Fruit fly (Drosophila melanogaster) whole organism, embryonic: ENCODE results near the gene CG13917.

Experiments
- BtbVII ChIP-seq: fragments of 200-800 bp; sonication (Bioruptor generic); optimal IDR thresholded peaks from 3 replicates; lab custom pipeline; 2017; ENCODE audit warnings: missing biosample characterization, mild to moderate bottlenecking, missing genetic modification characterization
- CG10462 ChIP-seq: fragments of 200-800 bp; sonication (Bioruptor generic); optimal IDR thresholded peaks from 2 replicates; lab custom pipeline; 2016; ENCODE audit warnings: missing biosample characterization, missing genetic modification characterization
- CG11247 ChIP-seq: fragments of 200-800 bp; sonication (Bioruptor generic); IDR thresholded peaks from 2 replicates; pipeline ENCODE4 v1.3.6; 2022; ENCODE audit warnings: missing biosample characterization, missing genetic modification characterization
- CG11723 ChIP-seq: fragments of 200-800 bp; sonication (Bioruptor generic); optimal IDR thresholded peaks from 2 replicates; lab custom pipeline; 2017; ENCODE audit warnings: missing biosample characterization, mild to moderate bottlenecking, missing genetic modification characterization
- CG12104 ChIP-seq: fragments of 200-800 bp; sonication (Bioruptor generic); optimal IDR thresholded peaks from 3 replicates; lab custom pipeline; 2016; ENCODE audit warnings: missing biosample characterization, missing genetic modification characterization
- CG12219 ChIP-seq: fragments of 200-800 bp; sonication (Bioruptor generic); optimal IDR thresholded peaks from 3 replicates; lab custom pipeline; 2018; ENCODE audit warnings: missing biosample characterization, mild to moderate bottlenecking, missing genetic modification characterization
- CG12299 ChIP-seq: fragments of 200-800 bp; sonication (Bioruptor generic); optimal IDR thresholded peaks from 2 replicates; lab custom pipeline; 2018; ENCODE audit warnings: missing biosample characterization, mild to moderate bottlenecking, missing genetic modification characterization
- CG12391 ChIP-seq: fragments of 200-800 bp; sonication (Bioruptor generic); optimal IDR thresholded peaks from 3 replicates; lab custom pipeline; 2018; ENCODE audit warnings: missing biosample characterization, mild to moderate bottlenecking, missing genetic modification characterization, moderate library complexity
- CG14667 ChIP-seq: fragments of 200-800 bp; sonication (Bioruptor generic); IDR thresholded peaks from 2 replicates; pipeline ENCODE4 v1.3.6; 2022; ENCODE audit warnings: missing biosample characterization, missing genetic modification characterization
- CG14860 ChIP-seq: fragments of 200-800 bp; sonication (Bioruptor generic); IDR thresholded peaks from 3 replicates; pipeline ENCODE4 v1.3.6; 2022; ENCODE audit warnings: missing biosample characterization, missing genetic modification characterization; ENCODE audit not compliant: partially characterized antibody
- CG14965 ChIP-seq: fragments of 200-800 bp; sonication (Bioruptor generic); optimal IDR thresholded peaks from 2 replicates; lab custom pipeline; 2016; ENCODE audit warnings: missing biosample characterization, missing genetic modification characterization, borderline replicate concordance
- CG17385 ChIP-seq: fragments of 200-800 bp; sonication (Bioruptor generic); optimal IDR thresholded peaks from 3 replicates; lab custom pipeline; 2018; ENCODE audit warnings: missing biosample characterization, mild to moderate bottlenecking, missing genetic modification characterization
- CG31224 ChIP-seq: fragments of 200-800 bp; sonication (Bioruptor generic); IDR thresholded peaks from 2 replicates; pipeline ENCODE4 v1.3.6; 2022; ENCODE audit warnings: missing biosample characterization, missing genetic modification characterization
- CG31388 ChIP-seq: fragments of 200-800 bp; sonication (Bioruptor generic); optimal IDR thresholded peaks from 2 replicates; lab custom pipeline; 2016; ENCODE audit warnings: missing biosample characterization, missing genetic modification characterization
- CG32772 ChIP-seq: fragments of 200-800 bp; sonication (Bioruptor generic); IDR thresholded peaks from 2 replicates; pipeline ENCODE4 v1.3.6; 2022; ENCODE audit warnings: missing biosample characterization, missing genetic modification characterization
- CG34224 ChIP-seq: fragments of 200-800 bp; sonication (Bioruptor generic); IDR thresholded peaks from 3 replicates; pipeline ENCODE4 v1.3.6; 2022; ENCODE audit warnings: missing biosample characterization, missing genetic modification characterization; ENCODE audit not compliant: partially characterized antibody
- CG6175 ChIP-seq: fragments of 200-800 bp; sonication (Bioruptor generic); IDR thresholded peaks from 3 replicates; pipeline ENCODE4 v1.3.6; 2022; ENCODE audit warnings: missing biosample characterization, missing genetic modification characterization
- CG7271 ChIP-seq: fragments of 200-800 bp; sonication (Bioruptor generic); optimal IDR thresholded peaks from 2 replicates; lab custom pipeline; 2018; ENCODE audit warnings: missing biosample characterization, mild to moderate bottlenecking, missing genetic modification characterization, moderate library complexity
- CG8089 ChIP-seq: fragments of 200-800 bp; sonication (Bioruptor generic); optimal IDR thresholded peaks from 3 replicates; lab custom pipeline; 2016; ENCODE audit warnings: missing biosample characterization, missing genetic modification characterization
- CG8281 ChIP-seq: fragments of 200-800 bp; sonication (Bioruptor generic); optimal IDR thresholded peaks from 2 replicates; lab custom pipeline; 2018; ENCODE audit warnings: missing biosample characterization, mild to moderate bottlenecking, missing genetic modification characterization, moderate library complexity
- D19A ChIP-seq: fragments of 200-800 bp; optimal IDR thresholded peaks from 3 replicates; lab custom pipeline; 2019; ENCODE audit warnings: missing biosample characterization, mild to moderate bottlenecking, missing genetic modification characterization, moderate library complexity
- Dll ChIP-seq: fragments of 200-800 bp; sonication (Bioruptor generic); IDR thresholded peaks from 4 replicates; pipeline ENCODE4 v1.3.6; 2022; ENCODE audit warnings: missing biosample characterization, missing genetic modification characterization; ENCODE audit not compliant: partially characterized antibody
- Doc2 ChIP-seq: fragments of 200-800 bp; sonication (Bioruptor generic); IDR thresholded peaks from 2 replicates; pipeline ENCODE4 v1.3.6; 2022; ENCODE audit warnings: missing biosample characterization, missing genetic modification characterization
- Doc3 ChIP-seq: fragments of 200-800 bp; sonication (Bioruptor generic); IDR thresholded peaks from 3 replicates; pipeline ENCODE4 v1.3.6; 2022; ENCODE audit warnings: missing biosample characterization, missing genetic modification characterization; ENCODE audit not compliant: partially characterized antibody
- Fer3 ChIP-seq: fragments of 200-800 bp; sonication (Bioruptor generic); optimal IDR thresholded peaks from 2 replicates; lab custom pipeline; 2018; ENCODE audit warnings: missing biosample characterization, mild to moderate bottlenecking, missing genetic modification characterization, moderate library complexity
- H15 ChIP-seq: fragments of 200-800 bp; sonication (Bioruptor generic); IDR thresholded peaks from 3 replicates; pipeline ENCODE4 v1.3.6; 2022; ENCODE audit warnings: missing biosample characterization, missing genetic modification characterization
- Hr3 ChIP-seq: fragments of 200-800 bp; sonication (Bioruptor generic); optimal IDR thresholded peaks from 3 replicates; lab custom pipeline; 2016; ENCODE audit warnings: missing biosample characterization, missing genetic modification characterization
- Jarid2 ChIP-seq: fragments of 200-800 bp; sonication (Bioruptor generic); optimal IDR thresholded peaks from 3 replicates; lab custom pipeline; 2017; ENCODE audit warnings: mild to moderate bottlenecking, missing biosample characterization, missing genetic modification reagents, missing genetic modification characterization
- Max ChIP-seq: fragments of 200-800 bp; sonication (Bioruptor generic); optimal IDR thresholded peaks from 2 replicates; lab custom pipeline; 2016; ENCODE audit warnings: missing biosample characterization, mild to moderate bottlenecking, missing genetic modification characterization
- Rfx ChIP-seq: fragments of 200-800 bp; sonication (Bioruptor generic); IDR thresholded peaks from 2 replicates; pipeline ENCODE4 v1.3.6; 2022; ENCODE audit warnings: missing biosample characterization, missing genetic modification characterization
- Sry-δ ChIP-seq: fragments of 200-800 bp; sonication (Bioruptor generic); optimal IDR thresholded peaks from 2 replicates; lab custom pipeline; 2016; ENCODE audit warnings: missing biosample characterization, missing genetic modification characterization
- Ssrp ChIP-seq: fragments of 200-800 bp; sonication (Bioruptor generic); optimal IDR thresholded peaks from 2 replicates; lab custom pipeline; 2018; ENCODE audit warnings: missing biosample characterization, mild to moderate bottlenecking, missing genetic modification characterization, moderate library complexity
- Tbp ChIP-seq: fragments of >200 bp; optimal IDR thresholded peaks from 2 replicates; lab custom pipeline; 2018; ENCODE audit warnings: missing biosample characterization, missing genetic modification characterization
- YL-1 ChIP-seq: fragments of 200-800 bp; sonication (Bioruptor generic); optimal IDR thresholded peaks from 3 replicates; lab custom pipeline; 2017; ENCODE audit warnings: missing biosample characterization, mild to moderate bottlenecking, missing genetic modification characterization
- br ChIP-seq: fragments of >200 bp; optimal IDR thresholded peaks from 2 replicates; lab custom pipeline; 2017
- btn ChIP-seq: fragments of 200-800 bp; sonication (Bioruptor generic); optimal IDR thresholded peaks from 2 replicates; lab custom pipeline; 2016; ENCODE audit warnings: missing biosample characterization, missing genetic modification characterization
- chinmo ChIP-seq: fragments of 200-800 bp; sonication (Bioruptor generic); IDR thresholded peaks from 4 replicates; pipeline ENCODE4 v1.3.6; 2022; ENCODE audit warnings: missing biosample characterization, missing genetic modification characterization; ENCODE audit not compliant: partially characterized antibody
- danr ChIP-seq: fragments of 200-800 bp; sonication (Bioruptor generic); IDR thresholded peaks from 2 replicates; pipeline ENCODE4 v1.3.6; 2022; ENCODE audit warnings: missing biosample characterization, missing genetic modification characterization
- fru ChIP-seq: fragments of >200 bp; optimal IDR thresholded peaks from 2 replicates; lab custom pipeline; 2017
- grau ChIP-seq: fragments of 200-800 bp; optimal IDR thresholded peaks from 3 replicates; lab custom pipeline; 2019; ENCODE audit warnings: missing biosample characterization, mild to moderate bottlenecking, missing genetic modification characterization, moderate library complexity
- her ChIP-seq: fragments of 200-800 bp; sonication (Bioruptor generic); optimal IDR thresholded peaks from 2 replicates; lab custom pipeline; 2016; ENCODE audit warnings: missing biosample characterization, missing genetic modification characterization
- lab ChIP-seq: fragments of 200-800 bp; sonication (Bioruptor generic); optimal IDR thresholded peaks from 3 replicates; lab custom pipeline; 2017; ENCODE audit warnings: missing biosample characterization, missing genetic modification characterization, mild to moderate bottlenecking, moderate library complexity, missing genetic modification reagents
- nau ChIP-seq: fragments of 200-800 bp; sonication (Bioruptor generic); optimal IDR thresholded peaks from 3 replicates; lab custom pipeline; 2017; ENCODE audit warnings: missing biosample characterization, mild to moderate bottlenecking, missing genetic modification characterization, missing genetic modification reagents
- oc ChIP-seq: fragments of 200-800 bp; sonication (Bioruptor generic); optimal IDR thresholded peaks from 2 replicates; lab custom pipeline; 2018; ENCODE audit warnings: missing biosample characterization, mild to moderate bottlenecking, missing genetic modification characterization, moderate library complexity
- pb ChIP-seq: fragments of 200-800 bp; sonication (Bioruptor generic); optimal IDR thresholded peaks from 3 replicates; lab custom pipeline; 2016; ENCODE audit warnings: missing biosample characterization, missing genetic modification characterization
- scrt ChIP-seq: fragments of 200-800 bp; sonication (Bioruptor generic); optimal IDR thresholded peaks from 2 replicates; lab custom pipeline; 2018; ENCODE audit warnings: missing biosample characterization, mild to moderate bottlenecking, missing genetic modification characterization, moderate library complexity
- tap ChIP-seq: fragments of 200-800 bp; optimal IDR thresholded peaks from 3 replicates; lab custom pipeline; 2019; ENCODE audit warnings: missing biosample characterization, mild to moderate bottlenecking, missing genetic modification characterization, moderate library complexity
- tgo ChIP-seq: fragments of 200-800 bp; sonication (Bioruptor generic); IDR thresholded peaks from 3 replicates; pipeline ENCODE4 v1.3.6; 2022; ENCODE audit warnings: missing biosample characterization, missing genetic modification characterization
- tna ChIP-seq: fragments of 200-800 bp; sonication (Bioruptor generic); IDR thresholded peaks from 2 replicates; pipeline ENCODE4 v1.3.6; 2022; ENCODE audit warnings: missing biosample characterization, missing genetic modification characterization; ENCODE audit not compliant: partially characterized antibody
- vnd ChIP-seq: fragments of 200-800 bp; sonication (Bioruptor generic); IDR thresholded peaks from 3 replicates; pipeline ENCODE4 v1.3.6; 2022; ENCODE audit warnings: missing biosample characterization, missing genetic modification characterization; ENCODE audit not compliant: partially characterized antibody

The CG13917 gene

DNA sequence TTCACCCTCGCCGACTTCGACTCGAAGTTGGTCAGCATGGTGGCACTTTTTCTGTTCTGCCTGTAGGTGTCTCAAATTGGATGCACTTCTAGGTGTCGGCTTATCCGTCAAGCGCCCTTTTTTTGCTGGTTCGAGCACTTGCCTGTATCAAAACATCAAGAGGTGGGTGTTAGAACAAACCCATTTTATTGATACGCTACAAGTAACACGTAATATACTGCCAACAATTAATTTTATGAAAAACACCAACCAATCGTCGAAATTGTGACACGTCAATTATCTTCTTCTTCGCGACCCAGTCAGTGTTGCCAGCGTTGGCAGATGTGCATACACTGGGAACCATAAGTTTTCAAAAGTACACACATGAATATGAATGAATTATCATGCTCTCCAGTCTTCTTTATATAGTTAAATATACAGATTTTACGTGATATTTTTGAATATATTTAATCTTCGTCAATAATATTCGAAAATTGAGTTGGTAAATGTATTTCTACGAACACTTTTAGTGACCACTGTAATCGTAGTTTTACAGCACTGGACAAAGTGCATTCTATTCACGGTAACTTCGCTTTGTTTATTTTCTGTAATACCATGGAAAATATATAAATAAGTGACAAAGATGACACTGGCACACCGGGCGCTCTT is 68.5 kb downstream of the CG13917 start, which contains the start of the genes alphaCOP and CG13919 (continued):
- no peak for TF ChIP-seq chinmo (GFP tag; lab: Robert Waterston, UW)
- no peak for TF ChIP-seq CG14860 (GFP tag; lab: Robert Waterston, UW)
- peak; percentile 98 for TF ChIP-seq Hr3 (GFP tag; lab: Kevin White, UChicago)
- peak; percentile 97 for TF ChIP-seq tgo (GFP tag; lab: Robert Waterston, UW)
- peak; percentile 82 for TF ChIP-seq CG8281 (tag; lab: Kevin White, UChicago)
- TF ChIP-seq fru (lab: Kevin White, UChicago) = no peak
- peak; percentile 98 for TF ChIP-seq YL-1 (GFP tag; lab: Kevin White, UChicago)
- TF ChIP-seq CG12391 (tag; lab: Kevin White, UChicago) = peak; percentile 98
- TF ChIP-seq Tbp (GFP tag; lab: Kevin White, UChicago) = no peak
- peak; percentile 92 for TF ChIP-seq BtbVII (GFP tag; lab: Kevin White, UChicago)
- peak; percentile 83 for TF ChIP-seq scrt (GFP tag; lab: Kevin White, UChicago)
- peak; percentile 65 for TF ChIP-seq danr (GFP tag; lab: Robert Waterston, UW)
- peak; percentile 96 for TF ChIP-seq grau (tag; lab: Kevin White, UChicago)
- TF ChIP-seq CG32772 (GFP tag; lab: Robert Waterston, UW) = peak; percentile 96
- peak; percentile 96 for TF ChIP-seq H15 (GFP tag; lab: Robert Waterston, UW)
- peak; percentile 91 for TF ChIP-seq CG12219
- TF ChIP-seq CG11723 = peak; percentile 89
- TF ChIP-seq CG34224 (GFP tag; lab: Robert Waterston, UW) = 0 out of 3 replicates have a peak, but pooled peaks have one; percentile 38
- TF ChIP-seq Dll (GFP tag; lab: Robert Waterston, UW) = peak; percentile 44; the same call in 2 of the 4 replicates
- TF ChIP-seq Doc2 (GFP tag; lab: Robert Waterston, UW) = peak; percentile 77
- peak; percentile 95 for TF ChIP-seq lab
- TF ChIP-seq Fer3 (tag; lab: Kevin White, UChicago) = peak; percentile 96
- peak; percentile 99 for TF ChIP-seq CG17385 (GFP tag; lab: Kevin White, UChicago)
- peak; percentile 97 for TF ChIP-seq CG10462
- TF ChIP-seq CG6175 (GFP tag; lab: Robert Waterston, UW) = peak; percentile 83
- TF ChIP-seq Sry-δ (GFP tag; lab: Kevin White, UChicago) = peak; percentile 54
- no peak for TF ChIP-seq nau
- TF ChIP-seq CG14965 (GFP tag; lab: Kevin White, UChicago) = peak; percentile 47
- peak; percentile 77 for TF ChIP-seq pb (GFP tag; lab: Kevin White, UChicago)
- TF ChIP-seq CG12104 = peak; percentile 95
- peak; percentile 80 for TF ChIP-seq CG8089 (GFP tag; lab: Kevin White, UChicago)
- peak; percentile 98 for TF ChIP-seq Rfx (GFP tag; lab: Robert Waterston, UW)
- peak; percentile 92 for TF ChIP-seq CG12299 (tag; lab: Kevin White, UChicago)
- peak; percentile 88 for TF ChIP-seq D19A (tag; lab: Kevin White, UChicago)
- TF ChIP-seq br (lab: Kevin White, UChicago) = no peak
- peak; percentile 94 for TF ChIP-seq CG31224 (GFP tag; lab: Robert Waterston, UW)
- peak; percentile 11 for TF ChIP-seq Jarid2 (GFP tag; lab: Kevin White, UChicago)
- TF ChIP-seq Doc3 = no peak
- TF ChIP-seq tna (GFP tag; lab: Robert Waterston, UW) = no peak
- TF ChIP-seq CG14667 (GFP tag; lab: Robert Waterston, UW) = peak; percentile 95
- TF ChIP-seq vnd (GFP tag; lab: Robert Waterston, UW) = no peak
- peak; percentile 89 for TF ChIP-seq CG31388
- peak; percentile 56 for TF ChIP-seq btn
- TF ChIP-seq CG11247 (GFP tag; lab: Robert Waterston, UW) = peak; percentile 94
- peak; percentile 92 for TF ChIP-seq tap (tag; lab: Kevin White, UChicago)
- peak; percentile 96 for TF ChIP-seq Ssrp (tag; lab: Kevin White, UChicago)
- peak; percentile 92 for TF ChIP-seq CG7271
- TF ChIP-seq oc = peak; percentile 97
- TF ChIP-seq Max (GFP tag; lab: Kevin White, UChicago) = peak; percentile 93
- TF ChIP-seq her (GFP tag; lab: Kevin White, UChicago) = peak; percentile 69
